Worm (Caenorhabditis elegans) whole organism, L1 larva: ENCODE results near the gene D1053.2.
A peak's percentile ranks its signal among the peaks of the same experiment; 100 is the strongest.

Experiments
- C16A3.4 ChIP-seq: fragments of 150-350 bp; optimal IDR thresholded peaks from 2 replicates; lab custom pipeline; 2014; ENCODE audit warnings: missing biosample characterization, missing genetic modification characterization
- aha-1 ChIP-seq: fragments of 150-350 bp; optimal IDR thresholded peaks from 2 replicates; lab custom pipeline; 2014; ENCODE audit warnings: missing biosample characterization, missing genetic modification characterization
- aly-2 ChIP-seq: fragments of 150-350 bp; optimal IDR thresholded peaks from 2 replicates; lab custom pipeline; 2014; ENCODE audit warnings: missing biosample characterization, missing genetic modification characterization
- ama-1 ChIP-seq: fragments of 150-350 bp; optimal IDR thresholded peaks from 2 replicates; lab custom pipeline; 2014
- ceh-82 ChIP-seq, 3 experiments: fragments of 150-350 bp in 1 of 3; sonication (generic microtip) in 2 of 3; optimal IDR thresholded peaks; 2 replicates each; lab custom pipeline; 2014 to 2017; ENCODE audit warnings: missing biosample characterization in 3 of 3, missing genetic modification characterization in 3 of 3
- ceh-88 ChIP-seq: fragments of 200-800 bp; sonication (Bioruptor generic); IDR thresholded peaks from 2 replicates; pipeline ENCODE4 v1.3.6; 2022; ENCODE audit warnings: missing genetic modification characterization, missing compliant biosample characterization
- ceh-90 ChIP-seq: sonication (generic microtip); optimal IDR thresholded peaks from 2 replicates; lab custom pipeline; 2016; ENCODE audit warnings: missing genetic modification characterization, missing compliant biosample characterization
- ces-1 ChIP-seq: fragments of 150-350 bp; optimal IDR thresholded peaks from 2 replicates; lab custom pipeline; 2014; ENCODE audit warnings: missing biosample characterization, missing genetic modification reagents, missing genetic modification characterization
- dpl-1 ChIP-seq, 3 experiments: fragments of 150-350 bp in 2 of 3; sonication (generic microtip) in 1 of 3; optimal IDR thresholded peaks; 2 replicates each; lab custom pipeline; 2014 to 2017; ENCODE audit warnings: missing biosample characterization in 3 of 3, missing genetic modification characterization in 3 of 3, missing genetic modification reagents in 3 of 3
- dsc-1 ChIP-seq: sonication (generic microtip); optimal IDR thresholded peaks from 2 replicates; lab custom pipeline; 2016; ENCODE audit warnings: mild to moderate bottlenecking, missing genetic modification characterization, missing compliant biosample characterization
- efl-3 ChIP-seq: fragments of 200-800 bp; sonication (Bioruptor generic); optimal IDR thresholded peaks from 2 replicates; lab custom pipeline; 2018; ENCODE audit warnings: mild to moderate bottlenecking, missing genetic modification characterization, missing compliant biosample characterization
- egl-13 ChIP-seq: sonication (generic microtip); optimal IDR thresholded peaks from 2 replicates; lab custom pipeline; 2016; ENCODE audit warnings: missing genotype, missing genetic modification reagents, missing genetic modification characterization, missing compliant biosample characterization
- egl-27 ChIP-seq, 2 experiments: fragments of 150-350 bp in 1 of 2; sonication (generic microtip); optimal IDR thresholded peaks; 3 replicates each; lab custom pipeline; 2017 to 2018; ENCODE audit warnings: missing biosample characterization in 2 of 2, missing genetic modification characterization in 2 of 2, missing genetic modification reagents in 2 of 2
- elt-2 ChIP-seq: sonication (generic microtip); optimal IDR thresholded peaks from 2 replicates; lab custom pipeline; 2016; ENCODE audit warnings: missing genetic modification characterization, mild to moderate bottlenecking, inconsistent platforms, missing compliant biosample characterization, missing genetic modification reagents
- elt-3 ChIP-seq, 6 experiments: fragments of 150-350 bp in 1 of 6; sonication (generic microtip); optimal IDR thresholded peaks; 2 replicates each; lab custom pipeline; 2017 to 2018; ENCODE audit warnings: missing biosample characterization in 6 of 6, missing genetic modification characterization in 6 of 6, inconsistent platforms in 1 of 6
- fkh-10 ChIP-seq: sonication (generic microtip); optimal IDR thresholded peaks from 2 replicates; lab custom pipeline; 2017; ENCODE audit warnings: missing biosample characterization, missing genetic modification reagents, missing genetic modification characterization
- fkh-8 ChIP-seq: sonication (generic microtip); optimal IDR thresholded peaks from 2 replicates; lab custom pipeline; 2016; ENCODE audit warnings: mild to moderate bottlenecking, missing genetic modification characterization, missing compliant biosample characterization
- fos-1 ChIP-seq: fragments of 150-350 bp; optimal IDR thresholded peaks from 2 replicates; lab custom pipeline; 2014; ENCODE audit warnings: missing biosample characterization, missing genetic modification characterization
- hlh-17 ChIP-seq: fragments of 200-800 bp; sonication (Bioruptor generic); optimal IDR thresholded peaks from 2 replicates; lab custom pipeline; 2018; ENCODE audit warnings: missing genetic modification characterization, mild to moderate bottlenecking, missing compliant biosample characterization, moderate library complexity, borderline replicate concordance
- hlh-4 ChIP-seq: sonication (generic microtip); optimal IDR thresholded peaks from 2 replicates; lab custom pipeline; 2016; ENCODE audit warnings: mild to moderate bottlenecking, missing genetic modification characterization, missing compliant biosample characterization
- hpl-2 ChIP-seq: fragments of 150-350 bp; optimal IDR thresholded peaks from 2 replicates; lab custom pipeline; 2014; ENCODE audit warnings: missing biosample characterization, missing genetic modification reagents, missing genetic modification characterization
- irx-1 ChIP-seq: sonication (generic microtip); optimal IDR thresholded peaks from 2 replicates; lab custom pipeline; 2016; ENCODE audit warnings: missing genetic modification characterization, missing compliant biosample characterization
- lin-13 ChIP-seq: fragments of 150-350 bp; optimal IDR thresholded peaks from 2 replicates; lab custom pipeline; 2014; ENCODE audit warnings: missing biosample characterization, missing genetic modification reagents, missing genetic modification characterization
- lin-14 ChIP-seq: fragments of 200-800 bp; sonication (Bioruptor generic); optimal IDR thresholded peaks from 2 replicates; lab custom pipeline; 2018; ENCODE audit warnings: mild to moderate bottlenecking, missing genetic modification characterization, moderate library complexity, missing compliant biosample characterization
- lin-35 ChIP-seq, 2 experiments: fragments of 150-350 bp; optimal IDR thresholded peaks; 2 replicates each; lab custom pipeline; 2014; ENCODE audit warnings: missing biosample characterization in 2 of 2, missing genetic modification characterization in 2 of 2, missing genetic modification reagents in 2 of 2
- lir-3 ChIP-seq: sonication (generic microtip); optimal IDR thresholded peaks from 2 replicates; lab custom pipeline; 2016; ENCODE audit warnings: mild to moderate bottlenecking, missing genetic modification characterization, moderate library complexity, missing compliant biosample characterization; ENCODE audit not compliant: poor library complexity
- lsy-2 ChIP-seq, 2 experiments: fragments of 150-350 bp; optimal IDR thresholded peaks; 2 replicates each; lab custom pipeline; 2014; ENCODE audit warnings: missing biosample characterization in 2 of 2, missing genetic modification characterization in 2 of 2
- mef-2 ChIP-seq: fragments of 150-350 bp; optimal IDR thresholded peaks from 2 replicates; lab custom pipeline; 2014; ENCODE audit warnings: missing biosample characterization, missing genetic modification characterization
- mep-1 ChIP-seq: fragments of 150-350 bp; optimal IDR thresholded peaks from 2 replicates; lab custom pipeline; 2014; ENCODE audit warnings: missing biosample characterization, missing genetic modification characterization
- nhr-28 ChIP-seq: fragments of 150-350 bp; optimal IDR thresholded peaks from 2 replicates; lab custom pipeline; 2014; ENCODE audit warnings: missing biosample characterization, missing genetic modification characterization
- nhr-47 ChIP-seq: sonication (generic microtip); optimal IDR thresholded peaks from 2 replicates; lab custom pipeline; 2016; ENCODE audit warnings: mild to moderate bottlenecking, missing genetic modification characterization, moderate library complexity, missing compliant biosample characterization
- nhr-71 ChIP-seq: sonication (generic microtip); optimal IDR thresholded peaks from 2 replicates; lab custom pipeline; 2016; ENCODE audit warnings: mild to moderate bottlenecking, missing genetic modification characterization, moderate library complexity, missing compliant biosample characterization
- nhr-76 ChIP-seq: sonication (generic microtip); optimal IDR thresholded peaks from 2 replicates; lab custom pipeline; 2017; ENCODE audit warnings: missing biosample characterization, missing genetic modification characterization
- nhr-90 ChIP-seq: sonication (generic microtip); optimal IDR thresholded peaks from 2 replicates; lab custom pipeline; 2016; ENCODE audit warnings: mild to moderate bottlenecking, missing genetic modification characterization, missing compliant biosample characterization; ENCODE audit not compliant: poor library complexity
- rnt-1 ChIP-seq: sonication (generic microtip); optimal IDR thresholded peaks from 2 replicates; lab custom pipeline; 2016; ENCODE audit warnings: mild to moderate bottlenecking, missing genetic modification characterization, moderate library complexity, missing compliant biosample characterization
- skn-1 ChIP-seq: fragments of 150-350 bp; optimal IDR thresholded peaks from 2 replicates; lab custom pipeline; 2014; ENCODE audit warnings: missing biosample characterization, missing genetic modification characterization
- snpc-4 ChIP-seq: fragments of 150-350 bp; optimal IDR thresholded peaks from 2 replicates; lab custom pipeline; 2014; ENCODE audit warnings: missing biosample characterization, missing genetic modification characterization
- snu-23 ChIP-seq: sonication (generic microtip); optimal IDR thresholded peaks from 2 replicates; lab custom pipeline; 2016; ENCODE audit warnings: missing genetic modification characterization, missing compliant biosample characterization
- sup-37 ChIP-seq: fragments of 200-800 bp; sonication (Bioruptor generic); optimal IDR thresholded peaks from 2 replicates; lab custom pipeline; 2018; ENCODE audit warnings: mild to moderate bottlenecking, missing genetic modification characterization, missing compliant biosample characterization
- swsn-7 ChIP-seq: sonication (generic microtip); optimal IDR thresholded peaks from 2 replicates; lab custom pipeline; 2016; ENCODE audit warnings: missing genetic modification characterization, missing compliant biosample characterization
- unc-130 ChIP-seq: fragments of 150-350 bp; optimal IDR thresholded peaks from 2 replicates; lab custom pipeline; 2017; ENCODE audit warnings: missing biosample characterization, missing genetic modification characterization, inconsistent platforms
- unc-86 ChIP-seq: sonication (generic microtip); optimal IDR thresholded peaks from 2 replicates; lab custom pipeline; 2016; ENCODE audit warnings: missing genetic modification characterization, missing compliant biosample characterization
- vab-15 ChIP-seq: sonication (generic microtip); optimal IDR thresholded peaks from 2 replicates; lab custom pipeline; 2017; ENCODE audit warnings: missing genotype, mild to moderate bottlenecking, missing genetic modification characterization, missing compliant biosample characterization
- xbp-1 ChIP-seq: sonication (generic microtip); optimal IDR thresholded peaks from 2 replicates; lab custom pipeline; 2016; ENCODE audit warnings: missing genetic modification characterization, missing compliant biosample characterization
- zag-1 ChIP-seq: fragments of 150-350 bp; optimal IDR thresholded peaks from 2 replicates; lab custom pipeline; 2014; ENCODE audit warnings: missing biosample characterization, missing genetic modification characterization
- zip-4 ChIP-seq: fragments of 200-800 bp; sonication (Bioruptor generic); optimal IDR thresholded peaks from 2 replicates; lab custom pipeline; 2018; ENCODE audit warnings: mild to moderate bottlenecking, missing genetic modification characterization, moderate library complexity, missing compliant biosample characterization
- ztf-11 ChIP-seq, 2 experiments: sonication (generic microtip); optimal IDR thresholded peaks; 2 replicates each; lab custom pipeline; 2016 to 2017; ENCODE audit warnings: missing genetic modification characterization in 2 of 2, missing biosample characterization in 1 of 2, missing compliant biosample characterization in 1 of 2

The D1053.2 gene

DNA sequence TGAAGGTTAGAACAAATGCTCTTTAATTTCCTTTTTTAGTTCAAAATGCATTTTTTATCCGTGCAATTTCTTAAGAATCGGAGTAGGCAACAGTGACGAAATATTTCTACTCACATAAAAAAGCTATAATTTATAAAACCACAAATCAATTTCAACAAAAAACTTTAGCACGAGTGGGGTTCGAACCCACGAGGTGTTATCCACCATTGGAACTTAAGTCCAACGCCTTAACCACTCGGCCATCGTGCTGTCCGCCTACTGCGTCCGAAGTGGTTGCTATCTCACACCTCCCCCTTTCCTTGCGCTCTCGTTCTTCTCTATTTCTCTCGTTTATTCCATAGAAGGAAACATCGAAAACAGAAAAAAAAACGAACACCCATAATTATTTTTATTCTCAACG is 29.7 kb downstream of the D1053.2 start (continued):
- TF ChIP-seq mep-1 (tag; lab: Kevin White, UChicago) (peak; percentile 57), lin-14 (GFP tag; lab: Kevin White, UChicago) (peak; percentile 75), dsc-1 (peak; percentile 77), snpc-4 (no peak), unc-130 (tag; lab: Kevin White, UChicago) (peak; percentile 30), irx-1 (tag; lab: Kevin White, UChicago) (peak; percentile 7), ceh-82 (tag; optimal IDR thresholded peaks at IDR 0.05; lab: Kevin White, UChicago) (peak; percentile 27 to 69 (median 61)), hlh-4 (tag; lab: Kevin White, UChicago) (no peak), rnt-1 (tag; lab: Kevin White, UChicago) (peak; percentile 26), lsy-2 (tag; optimal IDR thresholded peaks at IDR 0.05; lab: Kevin White, UChicago) (peak; percentile 51 to 56), zip-4 (GFP tag; lab: Kevin White, UChicago) (no peak), C16A3.4 (tag; lab: Kevin White, UChicago) (peak; percentile 65), fkh-8 (tag; lab: Kevin White, UChicago) (peak; percentile 68), ceh-88 (peak; percentile 30; the same call in 1 of the 2 replicates), lin-35 (GFP tag; optimal IDR thresholded peaks at IDR 0.05; lab: Kevin White, UChicago) (peak in 1 of 2 experiments; percentile 27), ztf-11 (tag; optimal IDR thresholded peaks at IDR 0.05; lab: Kevin White, UChicago) (no peak), nhr-71 (peak; percentile 77), unc-86 (tag; lab: Kevin White, UChicago) (peak; percentile 37), hlh-17 (GFP tag; lab: Kevin White, UChicago) (no peak), dpl-1 (GFP tag; optimal IDR thresholded peaks at IDR 0.05; lab: Kevin White, UChicago) (peak in 1 of 3 experiments; percentile 11), swsn-7 (peak; percentile 69), snu-23 (GFP tag; lab: Kevin White, UChicago) (peak; percentile 83), fkh-10 (GFP tag; lab: Kevin White, UChicago) (peak; percentile 14), nhr-90 (peak; percentile 69), lir-3 (tag; lab: Kevin White, UChicago) (peak; percentile 46), vab-15 (tag; lab: Kevin White, UChicago) (no peak), elt-2 (tag; lab: Kevin White, UChicago) (peak; percentile 42), nhr-47 (tag; lab: Kevin White, UChicago) (peak; percentile 79), nhr-28 (tag; lab: Kevin White, UChicago) (no peak), aha-1 (tag; lab: Kevin White, UChicago) (no peak), egl-27 (tag; optimal IDR thresholded peaks at IDR 0.05; lab: Kevin White, UChicago) (peak in 1 of 2 experiments; percentile 3), mef-2 (tag; lab: Kevin White, UChicago) (no peak), ces-1 (GFP tag; lab: Kevin White, UChicago) (no peak), skn-1 (tag; lab: Kevin White, UChicago) (peak; percentile 46), nhr-76 (tag; lab: Kevin White, UChicago) (no peak), efl-3 (GFP tag; lab: Kevin White, UChicago) (no peak), aly-2 (tag; lab: Kevin White, UChicago) (no peak)
- TF ChIP-seq, all 84 proteins: peak for 40

DNA sequence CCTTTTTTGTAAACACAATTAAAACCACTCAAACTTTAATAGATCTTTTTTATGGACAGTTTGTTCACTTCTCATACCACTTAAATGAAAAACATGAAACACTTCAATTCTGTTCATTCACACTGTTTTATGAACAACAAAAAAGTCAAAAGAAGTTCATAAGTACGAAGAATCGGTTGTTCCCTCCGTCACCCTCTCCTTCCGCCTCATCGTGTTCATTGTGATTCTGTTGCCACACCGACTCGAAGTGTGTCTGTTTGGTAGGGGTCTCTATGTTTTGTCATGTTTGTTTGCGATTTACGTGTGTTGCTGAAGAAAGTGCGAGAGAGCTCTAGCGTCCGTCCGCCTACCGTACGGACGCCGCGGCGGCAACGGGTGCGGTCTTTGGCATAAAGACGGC is 30.9 kb downstream of the D1053.2 start, which contains the start of gene lact-7:
TSS of gene lact-7 (plus strand) at position 301 of the 400 bp plus-strand sequence.
- TF ChIP-seq elt-3 (tag; optimal IDR thresholded peaks at IDR 0.05; lab: Kevin White, UChicago) = no peak
- no peak for TF ChIP-seq xbp-1
- TF ChIP-seq egl-13 = no peak
- no peak for TF ChIP-seq aha-1 (tag; lab: Kevin White, UChicago)
- TF ChIP-seq lir-3 (tag; lab: Kevin White, UChicago) = no peak
- no peak for TF ChIP-seq ces-1 (GFP tag; lab: Kevin White, UChicago)
- no peak for TF ChIP-seq vab-15 (tag; lab: Kevin White, UChicago)
- no peak for TF ChIP-seq zag-1
- no peak for TF ChIP-seq hpl-2 (GFP tag; lab: Kevin White, UChicago)
- TF ChIP-seq fos-1 (tag; lab: Kevin White, UChicago) = no peak
- no peak for TF ChIP-seq irx-1 (tag; lab: Kevin White, UChicago)
- TF ChIP-seq ama-1 (lab: Kevin White, UChicago) = no peak
- TF ChIP-seq ceh-90 (tag; lab: Kevin White, UChicago) = no peak
- TF ChIP-seq ztf-11 (tag; optimal IDR thresholded peaks at IDR 0.05; lab: Kevin White, UChicago) = no peak
- TF ChIP-seq lin-13 (GFP tag; lab: Kevin White, UChicago) = no peak
- no peak for TF ChIP-seq sup-37
- TF ChIP-seq lin-14 (GFP tag; lab: Kevin White, UChicago) = no peak
